Fruit fly (Drosophila melanogaster): Measurements from ENCODE around the gene CG4829.
A peak's percentile ranks its signal among the peaks of the same experiment; 100 is the strongest.

The CG4829 gene

dm6 chrX:16854746-16855145 is 43.2 kb downstream of the CG4829 start (continued):
- peak; percentile 30 for TF ChIP-seq gsb-n (tag; optimal IDR thresholded peaks at IDR 0.05)
- TF ChIP-seq Med (GFP tag) = no peak
- TF ChIP-seq CG13296 (GFP tag; optimal IDR thresholded peaks at IDR 0.05) = peak; percentile 62
- peak; percentile 81 for TF ChIP-seq dmrt99B (tag; optimal IDR thresholded peaks at IDR 0.05)
- peak; percentile 45 for TF ChIP-seq Ada2b (GFP tag; IDR thresholded peaks at IDR 0.05)
- TF ChIP-seq Dip3 (GFP tag; optimal IDR thresholded peaks at IDR 0.05) = peak; percentile 2
- TF ChIP-seq CG10267 (tag; optimal IDR thresholded peaks at IDR 0.05) = peak; percentile 52
- TF ChIP-seq dysf (GFP tag; IDR thresholded peaks at IDR 0.05) = peak; percentile 62; the same call in 2 of the 3 replicates
- TF ChIP-seq CG12391 (tag; optimal IDR thresholded peaks at IDR 0.05) = peak; percentile 56
- peak; percentile 29 for TF ChIP-seq Hr3 (GFP tag; optimal IDR thresholded peaks at IDR 0.05)
- TF ChIP-seq CG8924 (tag; optimal IDR thresholded peaks at IDR 0.05) = peak; percentile 43
- peak; percentile 6 for TF ChIP-seq CG16863 (GFP tag; optimal IDR thresholded peaks at IDR 0.05)
- peak; percentile 25 for TF ChIP-seq CG13775 (GFP tag; optimal IDR thresholded peaks at IDR 0.05)
- peak; percentile 43 for TF ChIP-seq Hsf (GFP tag; optimal IDR thresholded peaks at IDR 0.05)
- peak; percentile 27 for TF ChIP-seq CG10209 (GFP tag; optimal IDR thresholded peaks at IDR 0.05)
- 0 out of 2 replicates have a peak, but pooled peaks have one; percentile 10 for TF ChIP-seq ranshi (GFP tag; IDR thresholded peaks at IDR 0.05)
- peak; percentile 26 for TF ChIP-seq CG10654 (GFP tag; optimal IDR thresholded peaks at IDR 0.05)
- TF ChIP-seq trem (tag; optimal IDR thresholded peaks at IDR 0.05) = peak; percentile 2
- peak; percentile 41 for TF ChIP-seq CG9727 (GFP tag; optimal IDR thresholded peaks at IDR 0.05)
- TF ChIP-seq Lhr (GFP tag; optimal IDR thresholded peaks at IDR 0.05) = no peak
- peak; percentile 22 for TF ChIP-seq CG3407 (GFP tag; optimal IDR thresholded peaks at IDR 0.05)
- no peak for TF ChIP-seq CG13624 (GFP tag; optimal IDR thresholded peaks at IDR 0.05)
- TF ChIP-seq CG12744 (GFP tag; optimal IDR thresholded peaks at IDR 0.05) = no peak
- peak; percentile 68 for TF ChIP-seq CG10979 (tag; optimal IDR thresholded peaks at IDR 0.05)
- TF ChIP-seq Elba2 (GFP tag; optimal IDR thresholded peaks at IDR 0.05) = no peak
- TF ChIP-seq fd96Cb (tag; optimal IDR thresholded peaks at IDR 0.05) = peak; percentile 65
- TF ChIP-seq CG18764 (GFP tag; optimal IDR thresholded peaks at IDR 0.05) = no peak
- TF ChIP-seq CG14965 (GFP tag; optimal IDR thresholded peaks at IDR 0.05; ENCODE audit: borderline replicate concordance) = no peak
- peak; percentile 85 for TF ChIP-seq sens (GFP tag)
- TF ChIP-seq Rfx (GFP tag; IDR thresholded peaks at IDR 0.05) = peak; percentile 32; the same call in 1 of the 2 replicates
- peak; percentile 80 for TF ChIP-seq CG2678 (tag; optimal IDR thresholded peaks at IDR 0.05)
- peak; percentile 43 for TF ChIP-seq CG1529 (GFP tag; optimal IDR thresholded peaks at IDR 0.05)
- peak; percentile 57 for TF ChIP-seq lab (GFP tag; optimal IDR thresholded peaks at IDR 0.05)
- TF ChIP-seq Blimp-1 (GFP tag; optimal IDR thresholded peaks at IDR 0.05) = peak; percentile 86
- peak; percentile 70 for TF ChIP-seq CG13424 (tag; optimal IDR thresholded peaks at IDR 0.05)
- no peak for TF ChIP-seq fd102C (GFP tag; optimal IDR thresholded peaks at IDR 0.05)
- peak; percentile 45 for TF ChIP-seq CG12219 (GFP tag; optimal IDR thresholded peaks at IDR 0.05)
- peak; percentile 18; the same call in 1 of the 2 replicates for TF ChIP-seq E2f2 (GFP tag; IDR thresholded peaks at IDR 0.05)
- TF ChIP-seq Hr78 (GFP tag; optimal IDR thresholded peaks at IDR 0.05) = peak in 1 of 2 experiments; percentile 7
- peak; percentile 6 for TF ChIP-seq CG6654 (GFP tag; optimal IDR thresholded peaks at IDR 0.05)
- TF ChIP-seq PHDP (tag; optimal IDR thresholded peaks at IDR 0.05) = peak; percentile 66
- peak; percentile 23 for TF ChIP-seq CG17829 (tag; optimal IDR thresholded peaks at IDR 0.05)
- TF ChIP-seq tgo (GFP tag; IDR thresholded peaks at IDR 0.05) = peak; percentile 61; the same call in 2 of the 3 replicates
- TF ChIP-seq CG30403 (GFP tag; optimal IDR thresholded peaks at IDR 0.05) = peak; percentile 65
- peak; percentile 51 for TF ChIP-seq CG12659 (GFP tag; optimal IDR thresholded peaks at IDR 0.05)
- no peak for TF ChIP-seq Optix (GFP tag; IDR thresholded peaks at IDR 0.05)
- TF ChIP-seq esg (GFP tag; conservative IDR thresholded peaks at IDR 0.05) = peak; percentile 47
- peak; percentile 9 for TF ChIP-seq CG1602 (GFP tag; optimal IDR thresholded peaks at IDR 0.05)
- TF ChIP-seq so (GFP tag; IDR thresholded peaks at IDR 0.05) = 0 out of 3 replicates have a peak, but pooled peaks have one; percentile 33
- no peak for TF ChIP-seq Hmx (GFP tag; optimal IDR thresholded peaks at IDR 0.05)

All from whole organism, embryonic.